Fruit fly (Drosophila melanogaster) whole organism, embryonic: ENCODE results near the gene kek6.
A peak's percentile ranks its signal among the peaks of the same experiment; 100 is the strongest.

Experiments
- Adf1 ChIP-seq: fragments of 200-800 bp; sonication (Bioruptor generic); IDR thresholded peaks from 2 replicates; pipeline ENCODE4 v1.3.6; 2022; ENCODE audit warnings: missing biosample characterization, missing genetic modification characterization
- B-H1 ChIP-seq: fragments of 200-800 bp; sonication (Bioruptor generic); IDR thresholded peaks from 3 replicates; pipeline ENCODE4 v1.3.6; 2022; ENCODE audit warnings: missing biosample characterization, missing genetic modification characterization
- CG12391 ChIP-seq: fragments of 200-800 bp; sonication (Bioruptor generic); optimal IDR thresholded peaks from 3 replicates; lab custom pipeline; 2018; ENCODE audit warnings: missing biosample characterization, mild to moderate bottlenecking, missing genetic modification characterization, moderate library complexity
- CG12942 ChIP-seq: fragments of 200-800 bp; sonication (Bioruptor generic); optimal IDR thresholded peaks from 3 replicates; lab custom pipeline; 2016; ENCODE audit warnings: missing biosample characterization, missing genetic modification characterization
- CG13123 ChIP-seq: fragments of 200-800 bp; sonication (Bioruptor generic); optimal IDR thresholded peaks from 2 replicates; lab custom pipeline; 2016; ENCODE audit warnings: missing biosample characterization, missing genetic modification characterization
- CG13624 ChIP-seq: fragments of 200-800 bp; sonication (Bioruptor generic); optimal IDR thresholded peaks from 2 replicates; lab custom pipeline; 2016; ENCODE audit warnings: missing biosample characterization, missing genetic modification characterization
- CG14860 ChIP-seq: fragments of 200-800 bp; sonication (Bioruptor generic); IDR thresholded peaks from 3 replicates; pipeline ENCODE4 v1.3.6; 2022; ENCODE audit warnings: missing biosample characterization, missing genetic modification characterization; ENCODE audit not compliant: partially characterized antibody
- CG17328 ChIP-seq: fragments of 200-800 bp; sonication (Bioruptor generic); IDR thresholded peaks from 2 replicates; pipeline ENCODE4 v1.3.6; 2022; ENCODE audit warnings: missing biosample characterization, missing genetic modification characterization
- CG17568 ChIP-seq: fragments of 200-800 bp; sonication (Bioruptor generic); optimal IDR thresholded peaks from 2 replicates; lab custom pipeline; 2018; ENCODE audit warnings: missing biosample characterization, mild to moderate bottlenecking, missing genetic modification characterization, moderate library complexity
- CG1792 ChIP-seq: fragments of 200-800 bp; sonication (Bioruptor generic); optimal IDR thresholded peaks from 2 replicates; lab custom pipeline; 2016; ENCODE audit warnings: missing biosample characterization, missing genetic modification characterization
- CG30020 ChIP-seq: fragments of 200-800 bp; optimal IDR thresholded peaks from 2 replicates; lab custom pipeline; 2019; ENCODE audit warnings: missing biosample characterization, mild to moderate bottlenecking, missing genetic modification characterization, moderate library complexity
- CG3163 ChIP-seq: fragments of 200-800 bp; sonication (Bioruptor generic); optimal IDR thresholded peaks from 3 replicates; lab custom pipeline; 2016; ENCODE audit warnings: missing biosample characterization, missing genetic modification characterization
- CG3726 ChIP-seq: fragments of 200-800 bp; sonication (Bioruptor generic); IDR thresholded peaks from 3 replicates; pipeline ENCODE4, ENCODE4 v1.3.6; 2022; ENCODE audit warnings: missing biosample characterization, missing genetic modification characterization
- CG3838 ChIP-seq: fragments of 200-800 bp; sonication (Bioruptor generic); optimal IDR thresholded peaks from 3 replicates; lab custom pipeline; 2016; ENCODE audit warnings: missing biosample characterization, missing genetic modification characterization
- CG6689 ChIP-seq: fragments of 200-800 bp; sonication (Bioruptor generic); IDR thresholded peaks from 2 replicates; pipeline ENCODE4 v1.3.6; 2022; ENCODE audit warnings: missing biosample characterization, missing genetic modification characterization
- GATAe ChIP-seq: fragments of 200-800 bp; sonication (Bioruptor generic); conservative IDR thresholded peaks from 2 replicates; pipeline ENCODE4 v1.3.6; 2022; ENCODE audit warnings: missing biosample characterization, missing genetic modification characterization
- Hr78 ChIP-seq, 2 experiments: fragments of 200-800 bp in 1 of 2; fragments of >200 bp in 1 of 2; sonication (Bioruptor generic) in 1 of 2; optimal IDR thresholded peaks; 2 replicates each; lab custom pipeline; 2017 to 2019; ENCODE audit warnings: missing biosample characterization in 2 of 2, missing genetic modification characterization in 2 of 2, mild to moderate bottlenecking in 1 of 2, moderate library complexity in 1 of 2
- MESR4 ChIP-seq: fragments of 200-800 bp; sonication (Bioruptor generic); optimal IDR thresholded peaks from 2 replicates; lab custom pipeline; 2018; ENCODE audit warnings: missing biosample characterization, mild to moderate bottlenecking, missing genetic modification characterization, moderate library complexity
- Meics ChIP-seq: fragments of 200-800 bp; sonication (Bioruptor generic); optimal IDR thresholded peaks from 2 replicates; lab custom pipeline; 2017; ENCODE audit warnings: missing biosample characterization, mild to moderate bottlenecking, missing genetic modification characterization
- Oli ChIP-seq: fragments of 200-800 bp; sonication (Bioruptor generic); optimal IDR thresholded peaks from 2 replicates; lab custom pipeline; 2018; ENCODE audit warnings: missing biosample characterization, mild to moderate bottlenecking, missing genetic modification characterization, moderate library complexity
- Opbp ChIP-seq: fragments of 200-800 bp; sonication (Bioruptor generic); IDR thresholded peaks from 3 replicates; pipeline ENCODE4 v1.3.6; 2022; ENCODE audit warnings: missing biosample characterization, missing genetic modification characterization; ENCODE audit not compliant: partially characterized antibody
- PHDP ChIP-seq: fragments of 200-800 bp; sonication (Bioruptor generic); optimal IDR thresholded peaks from 3 replicates; lab custom pipeline; 2018; ENCODE audit warnings: missing biosample characterization, mild to moderate bottlenecking, missing genetic modification characterization, moderate library complexity
- Scr ChIP-seq: fragments of 200-800 bp; sonication (Bioruptor generic); IDR thresholded peaks from 2 replicates; pipeline ENCODE4 v1.3.6; 2022; ENCODE audit warnings: missing biosample characterization, missing genetic modification characterization; ENCODE audit not compliant: partially characterized antibody
- Taf1 ChIP-seq: fragments of 200-800 bp; sonication (Bioruptor generic); IDR thresholded peaks from 2 replicates; pipeline ENCODE4 v1.3.6; 2022; ENCODE audit warnings: missing biosample characterization, missing genetic modification characterization
- abd-A ChIP-seq: fragments of 200-800 bp; sonication (Bioruptor generic); optimal IDR thresholded peaks from 3 replicates; lab custom pipeline; 2019; ENCODE audit warnings: missing biosample characterization, mild to moderate bottlenecking, missing genetic modification characterization, moderate library complexity
- amos ChIP-seq: fragments of 200-800 bp; sonication (Bioruptor generic); IDR thresholded peaks from 2 replicates; pipeline ENCODE4 v1.3.6; 2022; ENCODE audit warnings: missing biosample characterization, missing genetic modification characterization; ENCODE audit not compliant: partially characterized antibody
- az2 ChIP-seq: fragments of 200-800 bp; sonication (Bioruptor generic); optimal IDR thresholded peaks from 3 replicates; lab custom pipeline; 2016; ENCODE audit warnings: missing biosample characterization, missing genetic modification characterization
- bowl ChIP-seq: fragments of 200-800 bp; sonication (Bioruptor generic); IDR thresholded peaks from 2 replicates; pipeline ENCODE4 v1.3.6; 2022; ENCODE audit warnings: missing biosample characterization, missing genetic modification characterization
- caup ChIP-seq: fragments of 200-800 bp; sonication (Bioruptor generic); optimal IDR thresholded peaks from 3 replicates; lab custom pipeline; 2017; ENCODE audit warnings: missing biosample characterization, mild to moderate bottlenecking, missing genetic modification characterization, moderate library complexity; ENCODE audit not compliant: severe bottlenecking
- crc ChIP-seq: fragments of 200-800 bp; sonication (Bioruptor generic); optimal IDR thresholded peaks from 2 replicates; lab custom pipeline; 2016; ENCODE audit warnings: missing biosample characterization, missing genetic modification characterization
- croc ChIP-seq: fragments of 200-800 bp; sonication (Bioruptor generic); conservative IDR thresholded peaks from 3 replicates; pipeline ENCODE4 v1.3.6; 2022; ENCODE audit warnings: missing biosample characterization, missing genetic modification characterization
- dmrt99B ChIP-seq: fragments of 200-800 bp; sonication (Bioruptor generic); optimal IDR thresholded peaks from 2 replicates; lab custom pipeline; 2018; ENCODE audit warnings: missing biosample characterization, mild to moderate bottlenecking, missing genetic modification characterization, moderate library complexity
- ems ChIP-seq: fragments of 200-800 bp; sonication (Bioruptor generic); optimal IDR thresholded peaks from 3 replicates; lab custom pipeline; 2016; ENCODE audit warnings: missing biosample characterization, missing genetic modification characterization
- esg ChIP-seq: fragments of 200-800 bp; sonication (Bioruptor generic); conservative IDR thresholded peaks from 2 replicates; pipeline ENCODE4 v1.3.6; 2022; ENCODE audit warnings: missing biosample characterization, missing genetic modification characterization
- eve ChIP-seq, 2 experiments: fragments of >200 bp; optimal IDR thresholded peaks; 2 replicates each; lab custom pipeline; 2017; ENCODE audit warnings: missing biosample characterization in 2 of 2, missing genetic modification characterization in 2 of 2
- ewg ChIP-seq: fragments of 200-800 bp; sonication (Bioruptor generic); optimal IDR thresholded peaks from 3 replicates; lab custom pipeline; 2017; ENCODE audit warnings: mild to moderate bottlenecking, missing biosample characterization, missing genetic modification reagents, missing genetic modification characterization
- fu2 ChIP-seq: fragments of 200-800 bp; sonication (Bioruptor generic); optimal IDR thresholded peaks from 2 replicates; lab custom pipeline; 2016; ENCODE audit warnings: missing biosample characterization, missing genetic modification characterization
- grau ChIP-seq: fragments of 200-800 bp; optimal IDR thresholded peaks from 3 replicates; lab custom pipeline; 2019; ENCODE audit warnings: missing biosample characterization, mild to moderate bottlenecking, missing genetic modification characterization, moderate library complexity
- hth ChIP-seq: fragments of >200 bp; optimal IDR thresholded peaks from 2 replicates; lab custom pipeline; 2017; ENCODE audit warnings: inconsistent platforms
- lilli ChIP-seq: fragments of 200-800 bp; sonication (Bioruptor generic); optimal IDR thresholded peaks from 3 replicates; lab custom pipeline; 2016; ENCODE audit warnings: missing biosample characterization, missing genetic modification characterization
- lov ChIP-seq, 2 experiments: fragments of 200-800 bp in 1 of 2; fragments of >200 bp in 1 of 2; sonication (Bioruptor generic) in 1 of 2; IDR thresholded peaks in 1 of 2; optimal IDR thresholded peaks in 1 of 2; 2 replicates in 1 of 2; 3 replicates in 1 of 2; pipeline versions ENCODE4 v1.3.6 to Lab custom; 2017 to 2022; ENCODE audit warnings: missing biosample characterization in 1 of 2, missing genetic modification characterization in 1 of 2
- p53 ChIP-seq: fragments of 200-800 bp; sonication (Bioruptor generic); optimal IDR thresholded peaks from 2 replicates; lab custom pipeline; 2016; ENCODE audit warnings: missing biosample characterization, missing genetic modification characterization
- phol ChIP-seq: fragments of 200-800 bp; sonication (Bioruptor generic); optimal IDR thresholded peaks from 3 replicates; lab custom pipeline; 2018; ENCODE audit warnings: missing biosample characterization, mild to moderate bottlenecking, missing genetic modification characterization, moderate library complexity
- sens ChIP-seq: fragments of 200-800 bp; sonication (Bioruptor generic); peaks from one replicate; lab custom pipeline; 2016; ENCODE audit warnings: missing biosample characterization, missing genetic modification characterization
- so ChIP-seq: fragments of 200-800 bp; sonication (Bioruptor generic); IDR thresholded peaks from 3 replicates; pipeline ENCODE4 v1.3.6; 2022; ENCODE audit warnings: missing biosample characterization, missing genetic modification characterization
- sqz ChIP-seq: fragments of 200-800 bp; sonication (Bioruptor generic); optimal IDR thresholded peaks from 3 replicates; lab custom pipeline; 2018; ENCODE audit warnings: missing biosample characterization, mild to moderate bottlenecking, missing genetic modification characterization
- tll ChIP-seq, 2 experiments: fragments of 200-800 bp in 1 of 2; fragments of >200 bp in 1 of 2; sonication (Bioruptor generic) in 1 of 2; optimal IDR thresholded peaks; 2 replicates each; lab custom pipeline; 2017 to 2019; ENCODE audit warnings: missing biosample characterization in 2 of 2, missing genetic modification characterization in 2 of 2, mild to moderate bottlenecking in 1 of 2, moderate library complexity in 1 of 2
- trh ChIP-seq: fragments of 200-800 bp; sonication (Bioruptor generic); optimal IDR thresholded peaks from 2 replicates; lab custom pipeline; 2016; ENCODE audit warnings: missing biosample characterization, missing genetic modification characterization
- tx ChIP-seq: fragments of 200-800 bp; sonication (Bioruptor generic); optimal IDR thresholded peaks from 2 replicates; lab custom pipeline; 2016; ENCODE audit warnings: missing biosample characterization, missing genetic modification characterization

kek6 gene

dm6 chr3R:31686692-31687351 lies 64.9 kb downstream of the kek6 start (continued):
- TF ChIP-seq CG12942 (GFP tag; lab: Kevin White, UChicago), result peak; percentile 84
- TF ChIP-seq tx, result peak; percentile 61
- TF ChIP-seq so (GFP tag; lab: Robert Waterston, UW), result peak; percentile 80
- peak; percentile 94 for TF ChIP-seq phol
- TF ChIP-seq MESR4, result peak; percentile 8
- peak; percentile 77 for TF ChIP-seq sqz
- TF ChIP-seq Oli (tag; lab: Kevin White, UChicago), result peak; percentile 90
- peak; percentile 68 for TF ChIP-seq crc (GFP tag; lab: Kevin White, UChicago)
- TF ChIP-seq hth (lab: Kevin White, UChicago), result no peak
- peak; percentile 38 for TF ChIP-seq p53 (GFP tag; lab: Kevin White, UChicago)
- peak; percentile 70; the same call in 2 of the 3 replicates for TF ChIP-seq CG3726 (GFP tag; lab: Robert Waterston, UW)
- TF ChIP-seq CG3838, result peak; percentile 66
- TF ChIP-seq PHDP, result peak; percentile 78
- peak; percentile 84 for TF ChIP-seq grau (tag; lab: Kevin White, UChicago)
- TF ChIP-seq amos, result no peak
- TF ChIP-seq lov (optimal IDR thresholded peaks at IDR 0.05; lab: Kevin White, UChicago), result no peak
- peak; percentile 87 for TF ChIP-seq lov (GFP tag; IDR thresholded peaks at IDR 0.05; lab: Robert Waterston, UW)
- TF ChIP-seq Adf1 (GFP tag; lab: Robert Waterston, UW), result no peak
- peak; percentile 85 for TF ChIP-seq lilli (GFP tag; lab: Kevin White, UChicago)
- TF ChIP-seq CG13624, result peak; percentile 36
- no peak for TF ChIP-seq Scr (GFP tag; lab: Robert Waterston, UW)
- TF ChIP-seq Taf1 (GFP tag; lab: Robert Waterston, UW), result no peak
- peak; percentile 84 for TF ChIP-seq ewg (GFP tag; lab: Kevin White, UChicago)
- no peak for TF ChIP-seq bowl (GFP tag; lab: Robert Waterston, UW)
- TF ChIP-seq esg (GFP tag; lab: Robert Waterston, UW), result peak; percentile 74
- TF ChIP-seq Hr78 (GFP tag; optimal IDR thresholded peaks at IDR 0.05; lab: Kevin White, UChicago), result no peak
- no peak for TF ChIP-seq eve (GFP tag; optimal IDR thresholded peaks at IDR 0.05; lab: Kevin White, UChicago)
- TF ChIP-seq GATAe (GFP tag; lab: Robert Waterston, UW), result no peak
- peak; percentile 34; the same call in 1 of the 3 replicates for TF ChIP-seq Opbp
- peak; percentile 82 for TF ChIP-seq ems (GFP tag; lab: Kevin White, UChicago)
- peak; percentile 49 for TF ChIP-seq CG3163 (GFP tag; lab: Kevin White, UChicago)
- peak; percentile 93 for TF ChIP-seq CG17328 (GFP tag; lab: Robert Waterston, UW)
- TF ChIP-seq B-H1 (GFP tag; lab: Robert Waterston, UW), result peak; percentile 69; the same call in 2 of the 3 replicates
- TF ChIP-seq croc, result peak; percentile 90
- TF ChIP-seq CG17568, result peak; percentile 72
- TF ChIP-seq CG12391 (tag; lab: Kevin White, UChicago), result peak; percentile 93
- peak; percentile 63 for TF ChIP-seq CG1792 (GFP tag; lab: Kevin White, UChicago)
- TF ChIP-seq tll (GFP tag; optimal IDR thresholded peaks at IDR 0.05; lab: Kevin White, UChicago), result peak in 1 of 2 experiments; percentile 34
- peak; percentile 32 for TF ChIP-seq abd-A (tag; lab: Kevin White, UChicago)
- TF ChIP-seq CG6689, result peak; percentile 86
- peak; percentile 99 for TF ChIP-seq sens (GFP tag; lab: Kevin White, UChicago)
- TF ChIP-seq az2 (GFP tag; lab: Kevin White, UChicago), result peak; percentile 92
- TF ChIP-seq caup (GFP tag; lab: Kevin White, UChicago), result peak; percentile 26
- peak; percentile 53 for TF ChIP-seq Meics (GFP tag; lab: Kevin White, UChicago)
- TF ChIP-seq dmrt99B (tag; lab: Kevin White, UChicago), result peak; percentile 87
- TF ChIP-seq CG30020, result peak; percentile 70
- TF ChIP-seq fu2 (GFP tag; lab: Kevin White, UChicago), result peak; percentile 3
- TF ChIP-seq CG14860 (GFP tag; lab: Robert Waterston, UW), result no peak
- TF ChIP-seq CG13123 (GFP tag; lab: Kevin White, UChicago), result peak; percentile 69
- peak; percentile 78 for TF ChIP-seq trh
